Fruit fly (Drosophila melanogaster) whole organism, embryonic: Measurements from ENCODE around the gene mRpS14.
A peak's percentile ranks its signal among the peaks of the same experiment; 100 is the strongest.

Source experiments
- ATbp ChIP-seq: fragments of 200-800 bp; sonication (Bioruptor generic); optimal IDR thresholded peaks from 2 replicates; lab custom pipeline; 2017; ENCODE audit warnings: missing biosample characterization, mild to moderate bottlenecking, missing genetic modification characterization, missing genetic modification reagents
- Ada2b ChIP-seq: fragments of 200-800 bp; sonication (Bioruptor generic); IDR thresholded peaks from 2 replicates; pipeline ENCODE4 v1.3.6; 2022; ENCODE audit warnings: missing biosample characterization, missing genetic modification characterization
- Antp ChIP-seq: fragments of 200-800 bp; sonication (Bioruptor generic); optimal IDR thresholded peaks from 3 replicates; lab custom pipeline; 2016; ENCODE audit warnings: missing biosample characterization, missing genetic modification characterization
- Asciz ChIP-seq: fragments of 200-800 bp; sonication (Bioruptor generic); optimal IDR thresholded peaks from 2 replicates; lab custom pipeline; 2017; ENCODE audit warnings: missing biosample characterization, mild to moderate bottlenecking, missing genetic modification characterization, missing genetic modification reagents
- Atf-2 ChIP-seq: fragments of 200-800 bp; sonication (Bioruptor generic); optimal IDR thresholded peaks from 2 replicates; lab custom pipeline; 2016; ENCODE audit warnings: missing biosample characterization, missing genetic modification characterization
- B-H2 ChIP-seq: fragments of 200-800 bp; sonication (Bioruptor generic); optimal IDR thresholded peaks from 2 replicates; lab custom pipeline; 2018; ENCODE audit warnings: missing biosample characterization, mild to moderate bottlenecking, missing genetic modification characterization
- C15 ChIP-seq: fragments of 200-800 bp; sonication (Bioruptor generic); IDR thresholded peaks from 3 replicates; pipeline ENCODE4 v1.3.6; 2022; ENCODE audit warnings: missing biosample characterization, missing genetic modification characterization
- CG11085 ChIP-seq: fragments of 200-800 bp; sonication (Bioruptor generic); IDR thresholded peaks from 2 replicates; pipeline ENCODE4 v1.3.6; 2022; ENCODE audit warnings: missing biosample characterization, missing genetic modification characterization
- CG12155 ChIP-seq: fragments of 200-800 bp; sonication (Bioruptor generic); optimal IDR thresholded peaks from 3 replicates; lab custom pipeline; 2016; ENCODE audit warnings: missing biosample characterization, missing genetic modification characterization
- CG12659 ChIP-seq: fragments of 200-800 bp; sonication (Bioruptor generic); optimal IDR thresholded peaks from 3 replicates; lab custom pipeline; 2017; ENCODE audit warnings: mild to moderate bottlenecking, missing biosample characterization, missing genetic modification reagents, missing genetic modification characterization
- CG14710 ChIP-seq: fragments of 200-800 bp; sonication (Bioruptor generic); optimal IDR thresholded peaks from 3 replicates; lab custom pipeline; 2019; ENCODE audit warnings: missing biosample characterization, mild to moderate bottlenecking, missing genetic modification characterization, moderate library complexity
- CG15479 ChIP-seq: fragments of 200-800 bp; sonication (Bioruptor generic); optimal IDR thresholded peaks from 3 replicates; lab custom pipeline; 2019; ENCODE audit warnings: missing biosample characterization, mild to moderate bottlenecking, missing genetic modification characterization, moderate library complexity
- CG1832 ChIP-seq: fragments of 200-800 bp; sonication (Bioruptor generic); optimal IDR thresholded peaks from 2 replicates; lab custom pipeline; 2017; ENCODE audit warnings: missing biosample characterization, mild to moderate bottlenecking, missing genetic modification characterization, inconsistent platforms
- CG2202 ChIP-seq: fragments of 200-800 bp; sonication (Bioruptor generic); optimal IDR thresholded peaks from 2 replicates; lab custom pipeline; 2018; ENCODE audit warnings: missing biosample characterization, mild to moderate bottlenecking, missing genetic modification characterization
- CG2889 ChIP-seq: fragments of 200-800 bp; sonication (Bioruptor generic); IDR thresholded peaks from 3 replicates; pipeline ENCODE4 v1.3.6; 2022; ENCODE audit warnings: missing biosample characterization, missing genetic modification characterization
- CG3407 ChIP-seq: fragments of 200-800 bp; sonication (Bioruptor generic); optimal IDR thresholded peaks from 2 replicates; lab custom pipeline; 2018; ENCODE audit warnings: missing biosample characterization, mild to moderate bottlenecking, missing genetic modification characterization
- CG42726 ChIP-seq: fragments of 200-800 bp; sonication (Bioruptor generic); IDR thresholded peaks from 2 replicates; pipeline ENCODE4 v1.3.6; 2022; ENCODE audit warnings: missing biosample characterization, missing genetic modification characterization; ENCODE audit not compliant: partially characterized antibody
- CG4617 ChIP-seq: fragments of 200-800 bp; sonication (Bioruptor generic); optimal IDR thresholded peaks from 3 replicates; lab custom pipeline; 2016; ENCODE audit warnings: missing biosample characterization, missing genetic modification characterization, borderline replicate concordance
- CG4707 ChIP-seq: fragments of 200-800 bp; sonication (Bioruptor generic); optimal IDR thresholded peaks from 2 replicates; lab custom pipeline; 2018; ENCODE audit warnings: missing biosample characterization, mild to moderate bottlenecking, missing genetic modification characterization, moderate library complexity
- CG4854 ChIP-seq: fragments of 200-800 bp; sonication (Bioruptor generic); optimal IDR thresholded peaks from 2 replicates; lab custom pipeline; 2016; ENCODE audit warnings: missing biosample characterization, missing genetic modification characterization, inconsistent platforms
- CG5953 ChIP-seq: fragments of 200-800 bp; sonication (Bioruptor generic); IDR thresholded peaks from 2 replicates; pipeline ENCODE4 v1.3.6; 2022; ENCODE audit warnings: missing biosample characterization, missing genetic modification characterization
- Dp ChIP-seq: fragments of 200-800 bp; sonication (Bioruptor generic); optimal IDR thresholded peaks from 2 replicates; lab custom pipeline; 2018; ENCODE audit warnings: missing biosample characterization, mild to moderate bottlenecking, missing genetic modification characterization, moderate library complexity
- Eip74EF ChIP-seq, 2 experiments: fragments of 200-800 bp in 1 of 2; fragments of >200 bp in 1 of 2; sonication (Bioruptor generic) in 1 of 2; optimal IDR thresholded peaks; 2 replicates each; lab custom pipeline; 2017 to 2019; ENCODE audit warnings: missing biosample characterization in 2 of 2, missing genetic modification characterization in 2 of 2, mild to moderate bottlenecking in 1 of 2, moderate library complexity in 1 of 2
- Elba2 ChIP-seq: fragments of 200-800 bp; sonication (Bioruptor generic); optimal IDR thresholded peaks from 3 replicates; lab custom pipeline; 2016; ENCODE audit warnings: missing biosample characterization, missing genetic modification characterization
- HLHmδ ChIP-seq: fragments of 200-800 bp; sonication (Bioruptor generic); optimal IDR thresholded peaks from 2 replicates; lab custom pipeline; 2018; ENCODE audit warnings: missing biosample characterization, mild to moderate bottlenecking, missing genetic modification characterization, moderate library complexity
- HmgD ChIP-seq: fragments of 200-800 bp; sonication (Bioruptor generic); optimal IDR thresholded peaks from 3 replicates; lab custom pipeline; 2016; ENCODE audit warnings: missing biosample characterization, missing genetic modification characterization
- Hr51 ChIP-seq, 2 experiments: fragments of 200-800 bp; sonication (Bioruptor generic); optimal IDR thresholded peaks; 2 replicates in 1 of 2; 3 replicates in 1 of 2; lab custom pipeline; 2016 to 2018; ENCODE audit warnings: missing biosample characterization in 2 of 2, missing genetic modification characterization in 2 of 2, mild to moderate bottlenecking in 1 of 2, moderate library complexity in 1 of 2
- Max ChIP-seq: fragments of 200-800 bp; sonication (Bioruptor generic); optimal IDR thresholded peaks from 2 replicates; lab custom pipeline; 2016; ENCODE audit warnings: missing biosample characterization, mild to moderate bottlenecking, missing genetic modification characterization
- Ravus ChIP-seq: fragments of 200-800 bp; sonication (Bioruptor generic); IDR thresholded peaks from 2 replicates; pipeline ENCODE4 v1.3.6; 2022; ENCODE audit warnings: missing biosample characterization, missing genetic modification characterization
- Sox100B ChIP-seq: fragments of 200-800 bp; sonication (Bioruptor generic); optimal IDR thresholded peaks from 3 replicates; lab custom pipeline; 2018; ENCODE audit warnings: missing biosample characterization, mild to moderate bottlenecking, missing genetic modification characterization
- ato ChIP-seq: fragments of 200-800 bp; sonication (Bioruptor generic); IDR thresholded peaks from 2 replicates; pipeline ENCODE4 v1.3.6; 2022; ENCODE audit warnings: missing biosample characterization, missing genetic modification characterization; ENCODE audit not compliant: partially characterized antibody
- az2 ChIP-seq: fragments of 200-800 bp; sonication (Bioruptor generic); optimal IDR thresholded peaks from 3 replicates; lab custom pipeline; 2016; ENCODE audit warnings: missing biosample characterization, missing genetic modification characterization
- cato ChIP-seq: fragments of 200-800 bp; sonication (Bioruptor generic); optimal IDR thresholded peaks from 2 replicates; lab custom pipeline; 2016; ENCODE audit warnings: missing biosample characterization, missing genetic modification characterization, borderline replicate concordance
- dimm ChIP-seq: fragments of 200-800 bp; sonication (Bioruptor generic); IDR thresholded peaks from 2 replicates; pipeline ENCODE4 v1.3.6; 2022; ENCODE audit warnings: missing biosample characterization, missing genetic modification characterization
- dmrt99B ChIP-seq: fragments of 200-800 bp; sonication (Bioruptor generic); optimal IDR thresholded peaks from 2 replicates; lab custom pipeline; 2018; ENCODE audit warnings: missing biosample characterization, mild to moderate bottlenecking, missing genetic modification characterization, moderate library complexity
- dysf ChIP-seq: fragments of 200-800 bp; sonication (Bioruptor generic); IDR thresholded peaks from 3 replicates; pipeline ENCODE4 v1.3.6; 2022; ENCODE audit warnings: missing biosample characterization, missing genetic modification characterization
- esg ChIP-seq: fragments of 200-800 bp; sonication (Bioruptor generic); conservative IDR thresholded peaks from 2 replicates; pipeline ENCODE4 v1.3.6; 2022; ENCODE audit warnings: missing biosample characterization, missing genetic modification characterization
- gcm2 ChIP-seq: fragments of 200-800 bp; sonication (Bioruptor generic); optimal IDR thresholded peaks from 2 replicates; lab custom pipeline; 2016; ENCODE audit warnings: missing biosample characterization, missing genetic modification characterization
- grn ChIP-seq: fragments of 200-800 bp; sonication (Bioruptor generic); optimal IDR thresholded peaks from 3 replicates; lab custom pipeline; 2017; ENCODE audit warnings: missing biosample characterization, missing genetic modification characterization
- gro ChIP-seq: fragments of 200-800 bp; sonication (Bioruptor generic); optimal IDR thresholded peaks from 2 replicates; lab custom pipeline; 2016; ENCODE audit warnings: missing biosample characterization, missing genetic modification characterization
- h ChIP-seq: fragments of >200 bp; optimal IDR thresholded peaks from 2 replicates; lab custom pipeline; 2017
- hbn ChIP-seq: fragments of 200-800 bp; sonication (Bioruptor generic); IDR thresholded peaks from 2 replicates; pipeline ENCODE4 v1.3.6; 2022; ENCODE audit warnings: missing biosample characterization, missing genetic modification characterization; ENCODE audit not compliant: partially characterized antibody
- knrl ChIP-seq: fragments of 200-800 bp; sonication (Bioruptor generic); IDR thresholded peaks from 3 replicates; pipeline ENCODE4 v1.3.6; 2022; ENCODE audit warnings: missing biosample characterization, missing genetic modification characterization; ENCODE audit not compliant: partially characterized antibody
- lab ChIP-seq: fragments of 200-800 bp; sonication (Bioruptor generic); optimal IDR thresholded peaks from 3 replicates; lab custom pipeline; 2017; ENCODE audit warnings: missing biosample characterization, missing genetic modification characterization, mild to moderate bottlenecking, moderate library complexity, missing genetic modification reagents
- lbe ChIP-seq: fragments of 200-800 bp; sonication (Bioruptor generic); optimal IDR thresholded peaks from 2 replicates; lab custom pipeline; 2016; ENCODE audit warnings: missing biosample characterization, mild to moderate bottlenecking, missing genetic modification characterization
- lov ChIP-seq, 2 experiments: fragments of 200-800 bp in 1 of 2; fragments of >200 bp in 1 of 2; sonication (Bioruptor generic) in 1 of 2; IDR thresholded peaks in 1 of 2; optimal IDR thresholded peaks in 1 of 2; 2 replicates in 1 of 2; 3 replicates in 1 of 2; pipeline versions ENCODE4 v1.3.6 to Lab custom; 2017 to 2022; ENCODE audit warnings: missing biosample characterization in 1 of 2, missing genetic modification characterization in 1 of 2
- slou ChIP-seq: fragments of 200-800 bp; sonication (Bioruptor generic); optimal IDR thresholded peaks from 3 replicates; lab custom pipeline; 2016; ENCODE audit warnings: missing biosample characterization, missing genetic modification characterization
- tna ChIP-seq: fragments of 200-800 bp; sonication (Bioruptor generic); IDR thresholded peaks from 2 replicates; pipeline ENCODE4 v1.3.6; 2022; ENCODE audit warnings: missing biosample characterization, missing genetic modification characterization; ENCODE audit not compliant: partially characterized antibody

The mRpS14 gene

dm6 chrX:19521753-19522383, 41.8 kb upstream of the mRpS14 start, which contains the start of the genes Idh3a and CoRest (continued):
- no peak for TF ChIP-seq Asciz (GFP tag; lab: Kevin White, UChicago)
- TF ChIP-seq CG5953 (GFP tag; lab: Robert Waterston, UW), result no peak
- TF ChIP-seq CG1832, result no peak
- 0 out of 2 replicates have a peak, but pooled peaks have one; percentile 14 for TF ChIP-seq CG42726 (GFP tag; lab: Robert Waterston, UW)
- no peak for TF ChIP-seq lov (optimal IDR thresholded peaks at IDR 0.05; lab: Kevin White, UChicago)
- TF ChIP-seq lov (GFP tag; IDR thresholded peaks at IDR 0.05; lab: Robert Waterston, UW), result no peak
- no peak for TF ChIP-seq az2 (GFP tag; lab: Kevin White, UChicago)
- TF ChIP-seq HmgD, result peak; percentile 49
- no peak for TF ChIP-seq B-H2
- TF ChIP-seq lab (GFP tag; lab: Kevin White, UChicago), result no peak
- TF ChIP-seq Dp (GFP tag; lab: Kevin White, UChicago), result peak; percentile 62
- TF ChIP-seq CG2889 (GFP tag; lab: Robert Waterston, UW), result 0 out of 3 replicates have a peak, but pooled peaks have one; percentile 26
- no peak for TF ChIP-seq CG3407 (GFP tag; lab: Kevin White, UChicago)
- no peak for TF ChIP-seq Elba2 (GFP tag; lab: Kevin White, UChicago)
- TF ChIP-seq Sox100B (GFP tag; lab: Kevin White, UChicago), result no peak
- no peak for TF ChIP-seq CG4854 (GFP tag; lab: Kevin White, UChicago)
- TF ChIP-seq ato (GFP tag; lab: Robert Waterston, UW), result peak; percentile 27; the same call in 1 of the 2 replicates
- no peak for TF ChIP-seq dmrt99B (tag; lab: Kevin White, UChicago)
- TF ChIP-seq CG4707 (GFP tag; lab: Kevin White, UChicago), result no peak
- TF ChIP-seq CG12659 (GFP tag; lab: Kevin White, UChicago), result peak; percentile 28
- no peak for TF ChIP-seq dimm (GFP tag; lab: Robert Waterston, UW)
- no peak for TF ChIP-seq Ravus
- peak; percentile 12 for TF ChIP-seq Max (GFP tag; lab: Kevin White, UChicago)
- TF ChIP-seq knrl (GFP tag; lab: Robert Waterston, UW), result peak; percentile 81
- no peak for TF ChIP-seq Ada2b (GFP tag; lab: Robert Waterston, UW)
- no peak for TF ChIP-seq esg
- TF ChIP-seq hbn (GFP tag; lab: Robert Waterston, UW), result peak; percentile 47; the same call in 1 of the 2 replicates
- no peak for TF ChIP-seq gcm2
- no peak for TF ChIP-seq HLHmδ (GFP tag; lab: Kevin White, UChicago)
- TF ChIP-seq CG15479 (GFP tag; lab: Kevin White, UChicago), result no peak
- no peak for TF ChIP-seq C15 (GFP tag; lab: Robert Waterston, UW)
- no peak for TF ChIP-seq ATbp
- TF ChIP-seq CG4617, result peak; percentile 10
- TF ChIP-seq h (lab: Kevin White, UChicago), result no peak
- peak; percentile 63 for TF ChIP-seq CG14710 (tag; lab: Kevin White, UChicago)
- TF ChIP-seq Eip74EF (GFP tag; optimal IDR thresholded peaks at IDR 0.05; lab: Kevin White, UChicago), result no peak
- TF ChIP-seq slou (GFP tag; lab: Kevin White, UChicago), result no peak
- TF ChIP-seq CG12155, result no peak
- no peak for TF ChIP-seq lbe (GFP tag; lab: Kevin White, UChicago)
- TF ChIP-seq dysf (GFP tag; lab: Robert Waterston, UW), result peak; percentile 53; the same call in 2 of the 3 replicates
- no peak; the same call in 1 of the 2 replicates for TF ChIP-seq tna
- no peak for TF ChIP-seq CG11085
- no peak for TF ChIP-seq gro (GFP tag; lab: Kevin White, UChicago)
- no peak for TF ChIP-seq grn (GFP tag; lab: Kevin White, UChicago)
- TF ChIP-seq CG2202, result no peak
- TF ChIP-seq Antp (GFP tag; lab: Kevin White, UChicago), result peak; percentile 10
- no peak for TF ChIP-seq Atf-2 (GFP tag; lab: Kevin White, UChicago)
- no peak for TF ChIP-seq cato
- TF ChIP-seq Hr51 (GFP tag; optimal IDR thresholded peaks at IDR 0.05; lab: Kevin White, UChicago), result no peak
